Worm (Caenorhabditis elegans): ENCODE results near the gene F55B11.4.

F55B11.4 gene

DNA sequence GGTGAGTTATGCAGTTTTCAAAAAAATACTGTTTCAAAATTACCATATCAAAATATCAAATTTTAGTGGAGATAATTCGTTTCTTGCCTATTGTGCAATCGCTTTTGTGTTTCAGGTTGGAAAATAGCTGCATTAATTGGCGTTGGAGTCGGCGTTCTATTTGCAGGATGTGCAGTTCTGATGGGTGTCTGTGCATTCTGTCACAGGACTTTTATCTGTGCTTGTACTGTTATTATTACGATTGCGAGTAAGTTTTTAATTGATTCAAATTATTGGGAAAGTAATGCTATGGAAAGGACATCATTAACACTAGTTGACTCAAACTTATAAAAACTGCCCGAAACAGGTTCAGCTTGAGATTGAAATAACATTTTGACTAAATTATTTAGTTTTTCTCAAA lies 35.9 kb downstream of the F55B11.4 start:
- TF ChIP-seq tab-1 (GFP tag; IDR thresholded peaks at IDR 0.05) (no peak), ref-1 (GFP tag; conservative IDR thresholded peaks at IDR 0.05) (no peak), T22C8.4 (GFP tag; IDR thresholded peaks at IDR 0.05) (no peak), flt-1 (GFP tag; IDR thresholded peaks at IDR 0.05) (no peak), cog-1 (tag; optimal IDR thresholded peaks at IDR 0.05) (no peak), med-1 (GFP tag; optimal IDR thresholded peaks at IDR 0.05; ENCODE audit: insufficient read depth) (no peak), ztf-29 (GFP tag; IDR thresholded peaks at IDR 0.05) (no peak), klf-2 (GFP tag; conservative IDR thresholded peaks at IDR 0.05) (no peak), ztf-23 (GFP tag; IDR thresholded peaks at IDR 0.05) (no peak)

DNA sequence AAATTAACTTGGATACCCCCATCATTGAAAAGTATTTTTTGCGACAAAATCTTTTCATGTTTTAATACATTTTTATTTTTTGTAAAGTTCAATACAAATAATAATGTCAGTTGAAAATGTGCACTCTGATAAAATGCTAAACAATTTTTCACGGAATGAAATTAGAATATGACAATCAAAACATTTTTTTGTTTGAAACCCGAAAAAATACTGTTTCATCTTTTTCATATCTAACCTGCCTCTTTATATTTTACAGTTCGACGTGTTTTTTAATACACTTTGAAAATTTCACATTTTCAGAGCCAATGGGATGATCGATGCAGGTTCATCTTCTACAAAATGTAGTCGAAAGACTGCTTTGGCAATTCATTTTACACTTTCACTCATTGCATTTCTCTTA lies 36.9 kb downstream of the F55B11.4 start, which contains the start of gene clc-8:
Gene clc-8 (plus strand): TSS at position 301 of the 400 bp plus-strand sequence.
- TF ChIP-seq med-1 (GFP tag; optimal IDR thresholded peaks at IDR 0.05; ENCODE audit: insufficient read depth) (no peak), ref-1 (GFP tag; conservative IDR thresholded peaks at IDR 0.05) (no peak), ztf-29 (GFP tag; IDR thresholded peaks at IDR 0.05) (no peak), ztf-23 (GFP tag; IDR thresholded peaks at IDR 0.05) (no peak), tab-1 (GFP tag; IDR thresholded peaks at IDR 0.05) (no peak), flt-1 (GFP tag; IDR thresholded peaks at IDR 0.05) (no peak), klf-2 (GFP tag; conservative IDR thresholded peaks at IDR 0.05) (no peak), cog-1 (tag; optimal IDR thresholded peaks at IDR 0.05) (no peak), T22C8.4 (GFP tag; IDR thresholded peaks at IDR 0.05) (no peak)

DNA sequence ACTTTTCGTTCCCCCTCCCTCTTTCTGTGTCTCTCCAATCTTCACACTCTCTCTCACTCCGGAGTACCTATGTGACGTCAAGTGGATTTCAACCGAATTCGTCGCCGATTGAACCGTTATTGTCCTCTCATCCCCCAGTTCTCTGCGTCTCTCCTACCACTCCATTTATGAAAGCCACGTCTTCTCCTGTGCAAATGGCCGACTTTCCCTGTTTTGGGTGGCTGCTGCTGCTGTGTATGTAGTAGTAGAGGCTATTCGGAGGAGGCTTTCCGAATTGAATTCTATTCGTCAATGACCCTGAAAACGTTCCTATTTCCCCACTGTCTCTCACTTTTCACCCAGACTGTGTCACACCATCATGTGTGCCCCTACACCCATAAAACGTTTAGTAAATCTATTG lies 39.0 kb downstream of the F55B11.4 start:
- TF ChIP-seq flt-1 (GFP tag; IDR thresholded peaks at IDR 0.05) (no peak), ztf-29 (GFP tag; IDR thresholded peaks at IDR 0.05) (no peak), ref-1 (GFP tag; conservative IDR thresholded peaks at IDR 0.05) (no peak), ztf-23 (GFP tag; IDR thresholded peaks at IDR 0.05) (no peak), tab-1 (GFP tag; IDR thresholded peaks at IDR 0.05) (no peak), klf-2 (GFP tag; conservative IDR thresholded peaks at IDR 0.05) (no peak), cog-1 (tag; optimal IDR thresholded peaks at IDR 0.05) (no peak), med-1 (GFP tag; optimal IDR thresholded peaks at IDR 0.05; ENCODE audit: insufficient read depth) (no peak), T22C8.4 (GFP tag; IDR thresholded peaks at IDR 0.05) (no peak)

DNA sequence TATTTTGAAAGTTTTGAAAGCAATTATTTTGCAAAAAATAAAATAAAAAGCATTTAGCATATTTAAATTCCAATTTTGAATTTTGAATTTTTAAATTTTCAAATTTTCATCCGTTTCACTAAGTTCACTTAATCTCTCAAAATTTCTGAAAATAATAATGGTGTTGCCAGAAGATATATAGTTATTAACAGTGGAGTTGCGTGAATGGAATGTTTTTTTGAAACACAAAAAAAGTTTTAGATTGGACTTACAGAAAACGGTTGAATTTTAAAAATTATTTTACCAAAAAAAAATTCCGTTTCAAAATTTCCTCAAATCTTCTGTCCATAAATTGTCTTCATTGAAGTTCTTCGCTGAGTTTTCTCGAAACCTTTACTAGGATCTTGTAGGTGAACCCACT lies 39.5 kb downstream of the F55B11.4 start:
- no peak for TF ChIP-seq flt-1 (GFP tag; IDR thresholded peaks at IDR 0.05)
- TF ChIP-seq T22C8.4 (GFP tag; IDR thresholded peaks at IDR 0.05): no peak
- no peak for TF ChIP-seq ztf-23 (GFP tag; IDR thresholded peaks at IDR 0.05)
- TF ChIP-seq med-1 (GFP tag; optimal IDR thresholded peaks at IDR 0.05; ENCODE audit: insufficient read depth): no peak

DNA sequence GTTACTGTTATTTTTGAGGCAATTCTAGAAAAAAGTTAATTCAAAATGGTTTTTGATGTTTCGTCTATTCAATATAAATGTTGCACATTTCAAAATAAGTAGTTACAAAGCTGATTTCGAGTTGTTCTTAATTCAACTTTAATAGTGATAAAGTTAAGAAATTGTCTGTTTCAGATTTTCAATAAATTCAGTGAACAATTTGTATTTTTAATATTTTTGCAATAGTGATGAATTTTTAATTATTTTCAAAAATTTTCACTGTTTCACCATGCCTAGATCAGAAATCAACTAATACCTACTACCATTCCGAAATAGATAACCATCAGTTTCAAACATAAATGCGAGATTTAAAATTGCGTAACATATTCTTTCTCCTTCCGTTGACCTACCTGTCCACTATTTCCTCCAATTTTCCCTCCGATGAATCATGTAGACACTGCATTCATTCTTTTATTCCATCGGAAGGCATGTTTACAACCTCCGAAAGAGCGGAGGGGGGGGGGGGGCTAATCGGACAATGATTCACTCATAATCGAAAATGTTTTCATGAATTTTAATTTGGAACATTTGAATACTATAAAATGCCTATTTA lies 40.6 kb downstream of the F55B11.4 start:
- no peak for TF ChIP-seq med-1 (GFP tag; optimal IDR thresholded peaks at IDR 0.05; ENCODE audit: insufficient read depth)
- no peak for TF ChIP-seq klf-2 (GFP tag; conservative IDR thresholded peaks at IDR 0.05)
- TF ChIP-seq flt-1 (GFP tag; IDR thresholded peaks at IDR 0.05): no peak
- TF ChIP-seq ztf-29 (GFP tag; IDR thresholded peaks at IDR 0.05): no peak
- TF ChIP-seq ztf-23 (GFP tag; IDR thresholded peaks at IDR 0.05): no peak
- no peak for TF ChIP-seq ref-1 (GFP tag; conservative IDR thresholded peaks at IDR 0.05)
- TF ChIP-seq cog-1 (tag; optimal IDR thresholded peaks at IDR 0.05): no peak
- no peak for TF ChIP-seq T22C8.4 (GFP tag; IDR thresholded peaks at IDR 0.05)

DNA sequence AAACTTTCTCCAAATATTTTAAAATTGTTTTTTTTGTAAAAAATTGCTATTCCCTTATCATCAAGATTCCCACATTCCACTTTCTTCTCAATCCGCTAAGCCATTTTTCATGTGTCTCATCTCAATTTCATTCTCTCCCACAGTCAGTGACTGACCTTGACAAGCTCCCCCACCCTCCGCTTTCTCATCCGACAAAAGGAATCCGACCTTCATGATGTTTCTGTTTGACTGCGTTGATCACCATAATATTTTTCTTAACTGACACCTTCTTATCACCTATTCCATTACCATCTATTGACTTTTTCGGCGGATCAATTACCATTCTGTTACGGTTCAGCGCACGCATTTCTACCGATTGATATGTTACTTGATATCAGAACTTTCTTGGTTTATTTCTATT lies 41.6 kb downstream of the F55B11.4 start:
- TF ChIP-seq ref-1 (GFP tag; conservative IDR thresholded peaks at IDR 0.05) (no peak), T22C8.4 (GFP tag; IDR thresholded peaks at IDR 0.05) (no peak), klf-2 (GFP tag; conservative IDR thresholded peaks at IDR 0.05) (no peak), flt-1 (GFP tag; IDR thresholded peaks at IDR 0.05) (no peak), ztf-23 (GFP tag; IDR thresholded peaks at IDR 0.05) (no peak), tab-1 (GFP tag; IDR thresholded peaks at IDR 0.05) (no peak), ztf-29 (GFP tag; IDR thresholded peaks at IDR 0.05) (no peak), cog-1 (tag; optimal IDR thresholded peaks at IDR 0.05) (no peak), med-1 (GFP tag; optimal IDR thresholded peaks at IDR 0.05; ENCODE audit: insufficient read depth) (no peak)

DNA sequence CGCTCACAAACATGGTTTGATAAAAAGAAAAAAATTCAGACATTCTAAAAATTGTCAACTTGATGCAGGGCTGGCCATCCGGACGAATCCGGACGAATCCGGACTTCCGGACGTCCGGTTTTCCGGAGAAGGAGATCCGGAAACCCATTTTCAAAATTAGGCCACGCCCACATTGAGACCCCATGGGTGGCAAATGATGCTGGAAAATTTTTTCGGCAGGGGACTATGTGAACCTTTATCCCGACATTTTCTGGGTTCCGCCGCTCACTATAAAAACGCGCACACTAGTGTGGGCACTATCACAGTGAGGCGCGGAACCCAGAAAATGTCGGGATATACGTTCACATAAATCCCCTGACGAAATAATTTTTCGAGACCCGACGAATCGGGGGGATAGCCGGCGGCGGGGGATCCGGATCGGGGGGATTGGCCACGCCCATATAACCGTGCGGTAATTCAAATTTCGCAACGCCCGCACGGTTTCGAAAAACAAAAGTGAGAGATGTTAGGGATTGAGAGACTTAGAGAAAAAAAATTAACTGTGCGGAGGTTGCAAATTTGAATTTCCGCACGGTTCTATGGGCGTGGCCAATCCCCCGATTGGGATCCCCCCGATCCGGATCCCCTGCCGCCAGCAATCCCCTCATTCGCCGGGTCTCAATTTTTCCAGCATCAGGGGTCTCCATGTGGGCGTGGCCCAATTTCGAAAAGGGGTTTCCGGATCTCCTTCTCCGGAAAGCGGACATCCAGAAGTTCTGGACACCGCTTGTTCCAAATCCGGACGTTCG lies 42.8 kb downstream of the F55B11.4 start:
- TF ChIP-seq flt-1 (GFP tag; IDR thresholded peaks at IDR 0.05) (no peak), tab-1 (GFP tag; IDR thresholded peaks at IDR 0.05) (no peak), ref-1 (GFP tag; conservative IDR thresholded peaks at IDR 0.05) (no peak), ztf-29 (GFP tag; IDR thresholded peaks at IDR 0.05) (no peak), klf-2 (GFP tag; conservative IDR thresholded peaks at IDR 0.05) (no peak), T22C8.4 (GFP tag; IDR thresholded peaks at IDR 0.05) (no peak), cog-1 (tag; optimal IDR thresholded peaks at IDR 0.05) (no peak), med-1 (GFP tag; optimal IDR thresholded peaks at IDR 0.05; ENCODE audit: insufficient read depth) (no peak), ztf-23 (GFP tag; IDR thresholded peaks at IDR 0.05) (no peak)

DNA sequence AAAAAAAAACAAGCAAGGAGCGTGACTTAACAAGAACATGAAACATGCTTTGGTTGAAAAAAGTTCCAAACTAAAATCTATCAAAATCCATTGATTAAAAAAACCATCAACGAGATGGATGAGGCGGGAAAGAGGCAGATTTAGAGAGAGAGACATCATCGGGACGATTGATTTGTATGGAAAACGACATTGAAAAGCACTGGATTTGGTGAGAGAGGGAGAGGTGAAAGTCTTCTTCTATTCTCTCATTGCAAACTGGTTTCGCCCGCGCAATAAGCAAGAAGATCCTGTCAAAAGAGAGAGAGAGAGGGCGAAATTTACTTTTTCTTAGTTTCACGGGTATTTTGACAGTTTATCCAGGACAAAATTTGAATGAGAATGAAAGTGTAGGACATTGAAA lies 45.6 kb downstream of the F55B11.4 start:
- no peak for TF ChIP-seq flt-1 (GFP tag; IDR thresholded peaks at IDR 0.05)
- TF ChIP-seq klf-2 (GFP tag; conservative IDR thresholded peaks at IDR 0.05): no peak
- TF ChIP-seq med-1 (GFP tag; optimal IDR thresholded peaks at IDR 0.05; ENCODE audit: insufficient read depth): no peak
- no peak for TF ChIP-seq ztf-23 (GFP tag; IDR thresholded peaks at IDR 0.05)
- no peak for TF ChIP-seq ref-1 (GFP tag; conservative IDR thresholded peaks at IDR 0.05)

DNA sequence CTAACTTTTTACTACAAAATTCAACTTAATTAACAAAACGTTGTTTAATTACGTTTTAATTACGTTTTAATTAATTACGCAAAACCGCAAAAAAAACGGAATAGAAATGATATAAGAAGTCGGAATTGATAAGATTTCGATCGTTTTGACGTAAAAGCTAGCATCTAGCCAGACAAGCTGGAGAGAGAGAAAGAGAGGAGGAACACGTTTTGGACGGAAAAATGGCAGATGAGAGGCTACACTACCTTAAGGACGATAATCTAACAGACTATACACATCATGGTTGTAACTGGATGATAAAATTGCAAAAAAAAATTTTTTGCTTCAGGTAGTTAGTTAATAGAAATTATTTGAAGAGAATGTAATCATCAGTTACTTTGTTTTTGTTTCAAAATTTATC lies 46.5 kb downstream of the F55B11.4 start:
- TF ChIP-seq tab-1 (GFP tag; IDR thresholded peaks at IDR 0.05) (no peak), ref-1 (GFP tag; conservative IDR thresholded peaks at IDR 0.05) (no peak), T22C8.4 (GFP tag; IDR thresholded peaks at IDR 0.05) (no peak), ztf-23 (GFP tag; IDR thresholded peaks at IDR 0.05) (no peak)

DNA sequence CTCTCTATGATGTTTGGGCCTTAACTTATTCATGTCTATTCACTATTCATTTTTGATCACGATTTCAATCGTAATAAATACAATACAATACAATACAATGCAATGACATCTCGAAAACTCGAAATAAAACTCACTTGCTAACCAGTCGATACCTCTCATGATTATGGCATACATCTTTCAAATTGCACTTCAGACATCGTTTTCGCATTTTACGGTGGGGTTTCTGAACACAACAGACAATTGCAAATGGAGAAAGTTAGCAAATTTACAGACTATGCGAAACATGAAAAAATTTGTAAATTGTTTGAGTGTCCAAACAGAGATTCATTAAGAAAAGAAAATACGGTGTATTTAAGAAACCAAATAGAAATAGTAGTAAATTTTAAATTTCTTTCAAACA lies 47.2 kb downstream of the F55B11.4 start, which contains the start of gene paqr-3:
Gene paqr-3 (minus strand): TSS at position 210 of the 400 bp plus-strand sequence.
- TF ChIP-seq flt-1 (GFP tag; IDR thresholded peaks at IDR 0.05) (no peak), klf-2 (GFP tag; conservative IDR thresholded peaks at IDR 0.05) (no peak), ref-1 (GFP tag; conservative IDR thresholded peaks at IDR 0.05) (no peak), ztf-23 (GFP tag; IDR thresholded peaks at IDR 0.05) (no peak), ztf-29 (GFP tag; IDR thresholded peaks at IDR 0.05) (no peak), tab-1 (GFP tag; IDR thresholded peaks at IDR 0.05) (no peak), med-1 (GFP tag; optimal IDR thresholded peaks at IDR 0.05; ENCODE audit: insufficient read depth) (no peak), T22C8.4 (GFP tag; IDR thresholded peaks at IDR 0.05) (no peak), cog-1 (tag; optimal IDR thresholded peaks at IDR 0.05) (no peak)

Data from whole organism, midembryonic.